Worm (Caenorhabditis elegans) whole organism, L2 larva: ENCODE results near the gene F25E2.2.

Experiments
- F13H6.1 ChIP-seq: sonication (generic microtip); optimal IDR thresholded peaks from 2 replicates; lab custom pipeline; 2016; ENCODE audit warnings: missing genetic modification characterization, missing compliant biosample characterization
- R02D3.7 ChIP-seq: fragments of 150-350 bp; optimal IDR thresholded peaks from 2 replicates; lab custom pipeline; 2014; ENCODE audit warnings: missing biosample characterization, missing genetic modification characterization
- ZK546.5 ChIP-seq: sonication (generic microtip); optimal IDR thresholded peaks from 2 replicates; lab custom pipeline; 2017; ENCODE audit warnings: missing biosample characterization, missing genetic modification characterization
- aly-2 ChIP-seq: fragments of 150-350 bp; optimal IDR thresholded peaks from 2 replicates; lab custom pipeline; 2014; ENCODE audit warnings: missing biosample characterization, missing genetic modification characterization
- ama-1 ChIP-seq: fragments of 150-350 bp; optimal IDR thresholded peaks from 2 replicates; lab custom pipeline; 2018; ENCODE audit warnings: inconsistent platforms
- blmp-1 ChIP-seq: sonication (generic microtip); optimal IDR thresholded peaks from 2 replicates; lab custom pipeline; 2017; ENCODE audit warnings: missing genetic modification characterization, mild to moderate bottlenecking, missing compliant biosample characterization, antibody characterized with exemption, moderate library complexity; ENCODE audit not compliant: insufficient read depth
- ceh-16 ChIP-seq: fragments of 150-350 bp; optimal IDR thresholded peaks from 2 replicates; lab custom pipeline; 2014; ENCODE audit warnings: missing biosample characterization, missing genetic modification characterization
- ceh-82 ChIP-seq: fragments of 150-350 bp; optimal IDR thresholded peaks from 2 replicates; lab custom pipeline; 2014; ENCODE audit warnings: missing biosample characterization, missing genetic modification characterization
- crh-2 ChIP-seq: sonication (generic microtip); optimal IDR thresholded peaks from 2 replicates; lab custom pipeline; 2017; ENCODE audit warnings: missing biosample characterization, missing genetic modification characterization
- dmd-4 ChIP-seq: sonication (generic microtip); optimal IDR thresholded peaks from 2 replicates; lab custom pipeline; 2017; ENCODE audit warnings: missing biosample characterization, missing genetic modification characterization
- elt-3 ChIP-seq: sonication (generic microtip); optimal IDR thresholded peaks from 2 replicates; lab custom pipeline; 2017; ENCODE audit warnings: missing biosample characterization, missing genetic modification characterization
- lin-11 ChIP-seq: fragments of 150-350 bp; sonication (generic microtip); optimal IDR thresholded peaks from 2 replicates; lab custom pipeline; 2014; ENCODE audit warnings: missing biosample characterization, missing genetic modification characterization, inconsistent platforms, mixed read lengths
- lin-13 ChIP-seq: fragments of 150-350 bp; optimal IDR thresholded peaks from 2 replicates; lab custom pipeline; 2014; ENCODE audit warnings: missing biosample characterization, missing genetic modification reagents, missing genetic modification characterization
- lsy-2 ChIP-seq, 2 experiments: fragments of 150-350 bp in 1 of 2; sonication (generic microtip) in 1 of 2; optimal IDR thresholded peaks; 2 replicates each; lab custom pipeline; 2014 to 2017; ENCODE audit warnings: missing biosample characterization in 2 of 2, missing genetic modification characterization in 2 of 2
- mab-5 ChIP-seq: fragments of 150-350 bp; optimal IDR thresholded peaks from 2 replicates; lab custom pipeline; 2014; ENCODE audit warnings: missing biosample characterization, missing genetic modification characterization
- mdl-1 ChIP-seq, 2 experiments: fragments of 150-350 bp in 1 of 2; sonication (generic microtip) in 1 of 2; optimal IDR thresholded peaks; 2 replicates each; lab custom pipeline; 2017; ENCODE audit warnings: missing biosample characterization in 2 of 2, missing genetic modification characterization in 2 of 2
- nhr-11 ChIP-seq: fragments of 150-350 bp; optimal IDR thresholded peaks from 2 replicates; lab custom pipeline; 2014; ENCODE audit warnings: missing biosample characterization, missing genetic modification characterization
- nhr-129 ChIP-seq: fragments of 150-350 bp; optimal IDR thresholded peaks from 2 replicates; lab custom pipeline; 2014; ENCODE audit warnings: missing biosample characterization, missing genetic modification characterization
- nhr-21 ChIP-seq: fragments of 150-350 bp; optimal IDR thresholded peaks from 2 replicates; lab custom pipeline; 2014; ENCODE audit warnings: missing biosample characterization, missing genetic modification characterization
- nhr-23 ChIP-seq: fragments of 150-350 bp; optimal IDR thresholded peaks from 2 replicates; lab custom pipeline; 2014; ENCODE audit warnings: missing biosample characterization, missing genetic modification reagents, missing genetic modification characterization
- nhr-25 ChIP-seq: fragments of 150-350 bp; sonication (generic microtip); optimal IDR thresholded peaks from 3 replicates; lab custom pipeline; 2014; ENCODE audit warnings: missing biosample characterization, missing genetic modification characterization
- nhr-6 ChIP-seq: fragments of 150-350 bp; optimal IDR thresholded peaks from 2 replicates; lab custom pipeline; 2014; ENCODE audit warnings: missing biosample characterization, missing genetic modification characterization
- nhr-77 ChIP-seq: fragments of 150-350 bp; optimal IDR thresholded peaks from 2 replicates; lab custom pipeline; 2014; ENCODE audit warnings: missing biosample characterization, missing genetic modification characterization
- skn-1 ChIP-seq: sonication (generic microtip); optimal IDR thresholded peaks from 2 replicates; lab custom pipeline; 2017; ENCODE audit warnings: missing biosample characterization, missing genetic modification characterization
- sma-3 ChIP-seq: sonication (generic microtip); optimal IDR thresholded peaks from 2 replicates; lab custom pipeline; 2016; ENCODE audit warnings: missing genetic modification reagents, missing genetic modification characterization, missing compliant biosample characterization
- sma-9 ChIP-seq, 2 experiments: fragments of 150-350 bp in 1 of 2; sonication (generic microtip) in 1 of 2; optimal IDR thresholded peaks; 2 replicates each; lab custom pipeline; 2014 to 2016; ENCODE audit warnings: missing genetic modification characterization in 2 of 2, mild to moderate bottlenecking in 1 of 2, missing biosample characterization in 1 of 2, missing compliant biosample characterization in 1 of 2, missing genetic modification reagents in 1 of 2, moderate library complexity in 1 of 2
- snpc-4 ChIP-seq: fragments of 150-350 bp; optimal IDR thresholded peaks from 2 replicates; lab custom pipeline; 2014; ENCODE audit warnings: missing biosample characterization, missing genetic modification characterization
- unc-39 ChIP-seq: fragments of 150-350 bp; optimal IDR thresholded peaks from 2 replicates; lab custom pipeline; 2014; ENCODE audit warnings: missing biosample characterization, missing genetic modification characterization
- unc-55 ChIP-seq: fragments of 150-350 bp; sonication (generic microtip); optimal IDR thresholded peaks from 3 replicates; lab custom pipeline; 2014; ENCODE audit warnings: missing biosample characterization, missing genetic modification reagents, missing genetic modification characterization
- ztf-1 ChIP-seq: fragments of 200-800 bp; sonication (Bioruptor generic); conservative IDR thresholded peaks from 2 replicates; pipeline ENCODE4 v1.3.6; 2022; ENCODE audit warnings: missing genetic modification characterization, missing compliant biosample characterization
- ztf-4 ChIP-seq: fragments of 150-350 bp; optimal IDR thresholded peaks from 2 replicates; lab custom pipeline; 2014; ENCODE audit warnings: missing biosample characterization, missing genetic modification characterization

F25E2.2 gene

ce11 chrX:785368-785767 is 25.2 kb downstream of the F25E2.2 start:
- TF ChIP-seq ZK546.5 (tag; lab: Kevin White, UChicago) = no peak
- TF ChIP-seq crh-2 = peak; percentile 33
- no peak for TF ChIP-seq aly-2
- TF ChIP-seq lsy-2 (tag; optimal IDR thresholded peaks at IDR 0.05; lab: Kevin White, UChicago) = peak in 1 of 2 experiments; percentile 26
- no peak for TF ChIP-seq ama-1 (lab: Kevin White, UChicago)
- peak; percentile 31 for TF ChIP-seq sma-3
- TF ChIP-seq dmd-4 (tag; lab: Kevin White, UChicago) = peak; percentile 3
- TF ChIP-seq F13H6.1 (tag; lab: Kevin White, UChicago) = peak; percentile 11
- TF ChIP-seq blmp-1 = no peak
- peak; percentile 24 for TF ChIP-seq nhr-21 (tag; lab: Kevin White, UChicago)
- TF ChIP-seq nhr-77 = no peak
- no peak for TF ChIP-seq nhr-6

DNA sequence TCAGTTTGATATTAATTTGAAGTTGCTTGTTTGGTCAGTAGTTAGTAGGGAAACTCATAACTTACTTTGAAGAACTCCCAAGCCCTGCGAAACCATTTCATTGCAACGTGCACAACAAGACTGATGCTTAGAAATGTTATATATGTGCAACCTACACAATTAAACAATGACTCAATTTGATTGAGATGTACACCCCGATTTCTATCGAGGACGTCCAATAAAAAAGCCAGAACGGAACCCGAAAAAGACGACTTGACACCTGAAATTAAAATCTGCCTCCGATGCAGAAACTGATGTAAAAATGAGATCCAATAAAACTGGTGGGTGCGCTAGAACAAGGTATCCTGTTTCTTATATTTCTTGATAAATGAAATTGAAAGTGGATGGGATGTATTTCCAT is 25.7 kb downstream of the F25E2.2 start, which contains the start of gene T04G9.6:
TSS of gene T04G9.6 (minus strand) at position 101 of the 400 bp plus-strand sequence.
- TF ChIP-seq nhr-129 (tag; lab: Kevin White, UChicago) (no peak), sma-9 (GFP tag; optimal IDR thresholded peaks at IDR 0.05; lab: Kevin White, UChicago) (no peak), sma-9 (tag; optimal IDR thresholded peaks at IDR 0.05; lab: Kevin White, UChicago) (no peak), mdl-1 (tag; optimal IDR thresholded peaks at IDR 0.05; lab: Kevin White, UChicago) (no peak), skn-1 (tag; lab: Kevin White, UChicago) (no peak)
- TF ChIP-seq, all 48 proteins: peak for 0

DNA sequence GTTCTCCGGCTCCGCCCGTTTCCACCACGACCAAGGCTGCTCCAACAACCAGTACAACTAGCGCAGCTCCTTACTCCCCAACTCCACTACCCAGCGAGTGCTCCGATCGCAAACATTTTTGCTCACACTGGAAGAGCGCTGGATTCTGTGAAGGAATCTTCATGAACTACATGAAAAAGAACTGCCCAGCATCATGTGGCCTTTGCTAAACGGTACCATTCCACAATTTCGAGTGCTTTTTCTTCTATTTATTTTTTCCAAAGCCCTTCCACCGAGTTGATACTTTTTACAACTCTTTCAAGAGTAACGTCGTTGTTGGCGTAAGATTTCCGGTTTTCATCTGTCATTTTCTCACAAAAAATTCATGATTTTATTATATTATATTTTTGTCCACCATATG is 30.6 kb downstream of the F25E2.2 start:
- no peak for TF ChIP-seq crh-2
- TF ChIP-seq ztf-4 (tag; lab: Kevin White, UChicago) = no peak
- no peak for TF ChIP-seq nhr-23 (tag; lab: Kevin White, UChicago)
- no peak for TF ChIP-seq nhr-25 (tag; lab: Kevin White, UChicago)
- TF ChIP-seq ceh-16 (tag; lab: Kevin White, UChicago) = no peak
- no peak for TF ChIP-seq nhr-77
- no peak for TF ChIP-seq skn-1 (tag; lab: Kevin White, UChicago)
- no peak for TF ChIP-seq unc-55 (GFP tag; lab: Kevin White, UChicago)
- no peak for TF ChIP-seq ceh-82 (tag; lab: Kevin White, UChicago)
- TF ChIP-seq aly-2 = no peak
- no peak for TF ChIP-seq elt-3
- TF ChIP-seq lsy-2 (tag; optimal IDR thresholded peaks at IDR 0.05; lab: Kevin White, UChicago) = no peak
- TF ChIP-seq nhr-11 (tag; lab: Kevin White, UChicago) = no peak
- no peak for TF ChIP-seq blmp-1
- TF ChIP-seq ZK546.5 (tag; lab: Kevin White, UChicago) = no peak
- no peak for TF ChIP-seq nhr-6
- no peak for TF ChIP-seq snpc-4 (tag; lab: Kevin White, UChicago)
- no peak for TF ChIP-seq lin-13 (GFP tag; lab: Kevin White, UChicago)
- TF ChIP-seq unc-39 = no peak
- no peak for TF ChIP-seq ztf-1 (GFP tag; lab: Robert Waterston, UW)
- TF ChIP-seq, all 48 proteins: peak for 0

DNA sequence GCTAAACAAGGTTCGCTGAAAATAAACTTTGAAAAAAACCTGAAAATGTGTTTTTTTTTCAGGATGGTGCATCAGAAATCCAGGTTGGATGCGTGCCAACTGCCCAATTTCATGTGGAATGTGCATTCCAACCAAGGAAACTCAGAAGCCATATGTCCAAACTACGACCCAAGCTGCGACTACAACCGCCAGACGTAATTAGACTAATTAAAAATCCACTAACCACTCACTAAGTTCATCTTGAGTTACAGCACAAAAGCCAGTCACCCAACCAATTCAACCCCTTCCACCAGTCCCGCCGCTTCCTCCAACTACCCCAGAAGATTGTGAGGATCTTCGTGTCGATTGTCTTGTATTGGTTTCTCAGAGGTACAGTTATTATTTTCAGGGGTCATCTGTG is 31.3 kb downstream of the F25E2.2 start:
- TF ChIP-seq ama-1 (lab: Kevin White, UChicago) = no peak
- TF ChIP-seq blmp-1 = no peak
- TF ChIP-seq lin-11 (tag; lab: Kevin White, UChicago) = no peak
- no peak for TF ChIP-seq nhr-6
- TF ChIP-seq R02D3.7 (tag; lab: Kevin White, UChicago) = no peak

DNA sequence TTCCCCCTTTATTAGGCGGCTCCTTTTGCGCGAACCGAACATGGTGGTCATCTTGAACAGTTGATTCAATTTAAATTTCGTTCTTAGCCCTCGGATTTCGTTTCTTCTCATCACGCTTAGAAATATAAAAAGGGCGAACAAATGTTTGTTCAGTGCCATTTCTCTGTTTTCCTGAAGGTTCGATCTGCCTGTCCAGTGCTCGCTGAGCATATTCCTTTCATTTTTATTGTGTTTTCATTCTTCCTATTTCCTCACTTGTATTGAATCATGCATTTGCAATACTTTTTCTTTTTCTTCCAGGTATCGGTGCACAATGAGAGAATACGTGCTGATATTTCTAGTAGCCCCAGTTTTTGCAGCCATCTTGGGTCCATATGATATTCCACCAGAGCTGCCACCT is 33.2 kb downstream of the F25E2.2 start, which contains the start of gene nas-15:
TSS of gene nas-15 (plus strand) at position 301 of the 400 bp plus-strand sequence.
- TF ChIP-seq mab-5 (tag; lab: Kevin White, UChicago) = no peak
- TF ChIP-seq blmp-1 = no peak
- no peak for TF ChIP-seq ceh-82 (tag; lab: Kevin White, UChicago)

ce11 chrX:772184-772583 is 38.4 kb downstream of the F25E2.2 start, which contains the start of gene T04G9.4:
TSS of gene T04G9.4 (plus strand) at chrX:772476.
- TF ChIP-seq ceh-16 (tag; lab: Kevin White, UChicago) (peak; percentile 38), nhr-23 (tag; lab: Kevin White, UChicago) (no peak)
